Worm (Caenorhabditis elegans): ENCODE data around the gene Y41D4B.15.

Y41D4B.15 gene

DNA sequence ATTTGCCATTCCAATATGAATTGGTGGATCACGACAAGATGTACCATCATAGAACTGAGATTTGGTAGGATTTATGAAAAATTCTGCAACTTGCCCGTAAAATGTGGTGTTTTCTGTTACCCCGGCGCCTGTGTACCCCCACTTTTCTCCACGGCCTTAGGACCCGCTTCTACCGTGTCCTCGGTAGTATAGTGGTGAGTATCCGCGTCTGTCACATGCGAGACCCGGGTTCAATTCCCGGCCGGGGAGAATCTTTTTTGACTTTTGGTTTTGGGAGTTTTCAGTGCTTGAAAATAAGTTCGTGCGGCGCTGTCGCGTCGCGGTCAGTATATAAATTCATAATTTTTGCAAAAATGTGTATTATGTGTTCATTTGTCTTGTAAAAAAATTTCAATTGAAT is 49.5 kb upstream of the Y41D4B.15 start (continued):
- TF ChIP-seq attf-5 (GFP tag; optimal IDR thresholded peaks at IDR 0.05) (peak; percentile 25), hlh-26 (GFP tag; conservative IDR thresholded peaks at IDR 0.05) (no peak), hsf-1 (GFP tag; IDR thresholded peaks at IDR 0.05) (no peak), ztf-26 (tag; optimal IDR thresholded peaks at IDR 0.05) (no peak), F23B12.7 (tag; optimal IDR thresholded peaks at IDR 0.05; ENCODE audit: insufficient read depth) (peak; percentile 47), madf-8 (GFP tag; conservative IDR thresholded peaks at IDR 0.05) (no peak), nfya-1 (tag; optimal IDR thresholded peaks at IDR 0.05; ENCODE audit: borderline replicate concordance, insufficient read depth) (no peak), F39B2.1 (GFP tag; IDR thresholded peaks at IDR 0.05) (no peak), efl-1 (GFP tag; optimal IDR thresholded peaks at IDR 0.05) (no peak), madf-3 (GFP tag; IDR thresholded peaks at IDR 0.05) (0 out of 2 replicates have a peak, but pooled peaks have one; percentile 63), somi-1 (GFP tag; optimal IDR thresholded peaks at IDR 0.05) (no peak), snpc-1.1 (tag; optimal IDR thresholded peaks at IDR 0.05; ENCODE audit: insufficient read depth) (peak; percentile 27), sdz-38 (tag; optimal IDR thresholded peaks at IDR 0.05) (no peak), nfyb-1 (GFP tag; IDR thresholded peaks at IDR 0.05) (no peak), F55B11.4 (tag; optimal IDR thresholded peaks at IDR 0.05; ENCODE audit: borderline replicate concordance, insufficient read depth) (no peak), rec-8 (tag; optimal IDR thresholded peaks at IDR 0.05) (peak in 1 of 2 experiments; percentile 25), B0261.1 (tag; optimal IDR thresholded peaks at IDR 0.05) (peak; percentile 74), repo-1 (tag; optimal IDR thresholded peaks at IDR 0.05) (no peak), nhr-120 (GFP tag; IDR thresholded peaks at IDR 0.05) (0 out of 2 replicates have a peak, but pooled peaks have one; percentile 59), unc-62 (GFP tag; optimal IDR thresholded peaks at IDR 0.05) (no peak), atf-7 (tag; optimal IDR thresholded peaks at IDR 0.05) (no peak), aptf-3 (GFP tag; IDR thresholded peaks at IDR 0.05) (no peak), Y53G8AR.9 (GFP tag; conservative IDR thresholded peaks at IDR 0.05) (no peak), sptf-2 (GFP tag; optimal IDR thresholded peaks at IDR 0.05) (no peak), F57C9.4 (tag; optimal IDR thresholded peaks at IDR 0.05) (no peak), F57A8.1 (GFP tag; optimal IDR thresholded peaks at IDR 0.05) (no peak), B0019.2 (GFP tag; conservative IDR thresholded peaks at IDR 0.05) (no peak), cebp-1 (GFP tag; IDR thresholded peaks at IDR 0.05) (no peak), cebp-1 (tag; optimal IDR thresholded peaks at IDR 0.05) (no peak), unc-130 (GFP tag; optimal IDR thresholded peaks at IDR 0.05) (no peak), lsl-1 (GFP tag; optimal IDR thresholded peaks at IDR 0.05) (peak; percentile 9), ztf-28 (GFP tag; IDR thresholded peaks at IDR 0.05) (no peak), ztf-18 (tag; optimal IDR thresholded peaks at IDR 0.05) (peak; percentile 46), ets-4 (GFP tag; optimal IDR thresholded peaks at IDR 0.05) (no peak), D2030.7 (GFP tag; IDR thresholded peaks at IDR 0.05) (peak; percentile 56; the same call in 1 of the 2 replicates), snpc-1.3 (tag; optimal IDR thresholded peaks at IDR 0.05; ENCODE audit: insufficient read depth) (peak; percentile 14), fkh-3 (tag; optimal IDR thresholded peaks at IDR 0.05) (no peak), T26A5.8 (tag; optimal IDR thresholded peaks at IDR 0.05) (no peak), rcor-1 (GFP tag; IDR thresholded peaks at IDR 0.05) (0 out of 2 replicates have a peak, but pooled peaks have one; percentile 27), ccch-3 (GFP tag; optimal IDR thresholded peaks at IDR 0.05) (no peak), dox-1 (GFP tag; IDR thresholded peaks at IDR 0.05) (peak; percentile 52; the same call in 1 of the 2 replicates), Y95B8A.8 (GFP tag; IDR thresholded peaks at IDR 0.05) (no peak), zfh-2 (GFP tag; conservative IDR thresholded peaks at IDR 0.05) (0 out of 2 replicates have a peak, but pooled peaks have one; percentile 32), madf-10 (tag; optimal IDR thresholded peaks at IDR 0.05) (peak; percentile 12), nhr-90 (tag; optimal IDR thresholded peaks at IDR 0.05) (peak; percentile 12), zim-3 (tag; optimal IDR thresholded peaks at IDR 0.05) (no peak)

Measured in whole organism, young adult.